Worm (Caenorhabditis elegans): ENCODE results near the gene alr-1.

Gene alr-1

ce11 chrX:11125520-11125919 lies at the start of gene alr-1:
TSS of gene alr-1 (minus strand) at chrX:11125620.
- TF ChIP-seq T22C8.4 (GFP tag; IDR thresholded peaks at IDR 0.05) (no peak), ztf-29 (GFP tag; IDR thresholded peaks at IDR 0.05) (no peak), med-1 (GFP tag; optimal IDR thresholded peaks at IDR 0.05; ENCODE audit: insufficient read depth) (no peak), cog-1 (tag; optimal IDR thresholded peaks at IDR 0.05) (no peak), klf-2 (GFP tag; conservative IDR thresholded peaks at IDR 0.05) (no peak), tab-1 (GFP tag; IDR thresholded peaks at IDR 0.05) (no peak), ref-1 (GFP tag; conservative IDR thresholded peaks at IDR 0.05) (no peak), flt-1 (GFP tag; IDR thresholded peaks at IDR 0.05) (no peak), ztf-23 (GFP tag; IDR thresholded peaks at IDR 0.05) (no peak)

- TF ChIP-seq tab-1 (GFP tag; IDR thresholded peaks at IDR 0.05) (no peak), cog-1 (tag; optimal IDR thresholded peaks at IDR 0.05) (no peak), T22C8.4 (GFP tag; IDR thresholded peaks at IDR 0.05) (no peak), ref-1 (GFP tag; conservative IDR thresholded peaks at IDR 0.05) (no peak), ztf-29 (GFP tag; IDR thresholded peaks at IDR 0.05) (no peak), klf-2 (GFP tag; conservative IDR thresholded peaks at IDR 0.05) (no peak)
Observed at ce11 chrX:11162778-11163584, 37.6 kb upstream of the alr-1 start.

ce11 chrX:11160537-11160936 lies 35.1 kb upstream of the alr-1 start, which contains the start of gene C05C9.1:
TSS of gene C05C9.1 (plus strand) at chrX:11160837.
- TF ChIP-seq cog-1 (tag; optimal IDR thresholded peaks at IDR 0.05) = no peak
- TF ChIP-seq T22C8.4 (GFP tag; IDR thresholded peaks at IDR 0.05) = no peak
- no peak for TF ChIP-seq med-1 (GFP tag; optimal IDR thresholded peaks at IDR 0.05; ENCODE audit: insufficient read depth)
- no peak for TF ChIP-seq ztf-23 (GFP tag; IDR thresholded peaks at IDR 0.05)
- TF ChIP-seq flt-1 (GFP tag; IDR thresholded peaks at IDR 0.05) = no peak
- TF ChIP-seq ztf-29 (GFP tag; IDR thresholded peaks at IDR 0.05) = no peak

ce11 chrX:11152720-11153119 lies 27.3 kb upstream of the alr-1 start, which contains the start of the genes C05C9.3 and C05C9.2:
TSS of gene C05C9.3 (minus strand) at chrX:11152820.
TSS of gene C05C9.2 (plus strand) at chrX:11153065.
- TF ChIP-seq cog-1 (tag; optimal IDR thresholded peaks at IDR 0.05) = no peak
- no peak for TF ChIP-seq med-1 (GFP tag; optimal IDR thresholded peaks at IDR 0.05; ENCODE audit: insufficient read depth)

- no peak for TF ChIP-seq ztf-29 (GFP tag; IDR thresholded peaks at IDR 0.05)
- no peak for TF ChIP-seq cog-1 (tag; optimal IDR thresholded peaks at IDR 0.05)
- no peak for TF ChIP-seq klf-2 (GFP tag; conservative IDR thresholded peaks at IDR 0.05)
- TF ChIP-seq ref-1 (GFP tag; conservative IDR thresholded peaks at IDR 0.05) = no peak
- TF ChIP-seq flt-1 (GFP tag; IDR thresholded peaks at IDR 0.05) = no peak
- no peak for TF ChIP-seq ztf-23 (GFP tag; IDR thresholded peaks at IDR 0.05)
- no peak for TF ChIP-seq tab-1 (GFP tag; IDR thresholded peaks at IDR 0.05)
- no peak for TF ChIP-seq med-1 (GFP tag; optimal IDR thresholded peaks at IDR 0.05; ENCODE audit: insufficient read depth)
- no peak for TF ChIP-seq T22C8.4 (GFP tag; IDR thresholded peaks at IDR 0.05)
Observed at ce11 chrX:11151494-11151893, 26.1 kb upstream of the alr-1 start.

ce11 chrX:11137632-11138031 lies 12.2 kb upstream of the alr-1 start:
- no peak for TF ChIP-seq ztf-29 (GFP tag; IDR thresholded peaks at IDR 0.05)
- no peak for TF ChIP-seq T22C8.4 (GFP tag; IDR thresholded peaks at IDR 0.05)
- TF ChIP-seq med-1 (GFP tag; optimal IDR thresholded peaks at IDR 0.05; ENCODE audit: insufficient read depth) = no peak

- TF ChIP-seq T22C8.4 (GFP tag; IDR thresholded peaks at IDR 0.05) (no peak), ztf-29 (GFP tag; IDR thresholded peaks at IDR 0.05) (no peak), cog-1 (tag; optimal IDR thresholded peaks at IDR 0.05) (no peak), ztf-23 (GFP tag; IDR thresholded peaks at IDR 0.05) (no peak), flt-1 (GFP tag; IDR thresholded peaks at IDR 0.05) (no peak), med-1 (GFP tag; optimal IDR thresholded peaks at IDR 0.05; ENCODE audit: insufficient read depth) (no peak), klf-2 (GFP tag; conservative IDR thresholded peaks at IDR 0.05) (no peak), tab-1 (GFP tag; IDR thresholded peaks at IDR 0.05) (no peak)
Observed at ce11 chrX:11136988-11137387, 11.6 kb upstream of the alr-1 start.

ce11 chrX:11134750-11135394 lies 9.5 kb upstream of the alr-1 start:
- TF ChIP-seq tab-1 (GFP tag; IDR thresholded peaks at IDR 0.05) (no peak), med-1 (GFP tag; optimal IDR thresholded peaks at IDR 0.05; ENCODE audit: insufficient read depth) (no peak), klf-2 (GFP tag; conservative IDR thresholded peaks at IDR 0.05) (no peak), ztf-23 (GFP tag; IDR thresholded peaks at IDR 0.05) (no peak), flt-1 (GFP tag; IDR thresholded peaks at IDR 0.05) (no peak)

- TF ChIP-seq tab-1 (GFP tag; IDR thresholded peaks at IDR 0.05) (no peak), ztf-23 (GFP tag; IDR thresholded peaks at IDR 0.05) (no peak), med-1 (GFP tag; optimal IDR thresholded peaks at IDR 0.05; ENCODE audit: insufficient read depth) (no peak), T22C8.4 (GFP tag; IDR thresholded peaks at IDR 0.05) (no peak), cog-1 (tag; optimal IDR thresholded peaks at IDR 0.05) (no peak), flt-1 (GFP tag; IDR thresholded peaks at IDR 0.05) (no peak), ref-1 (GFP tag; conservative IDR thresholded peaks at IDR 0.05) (no peak), ztf-29 (GFP tag; IDR thresholded peaks at IDR 0.05) (no peak), klf-2 (GFP tag; conservative IDR thresholded peaks at IDR 0.05) (no peak)
Observed at ce11 chrX:11132260-11132659, 6.8 kb upstream of the alr-1 start.

ce11 chrX:11126259-11126658 lies 839 bp upstream of the alr-1 start:
- no peak for TF ChIP-seq flt-1 (GFP tag; IDR thresholded peaks at IDR 0.05)
- TF ChIP-seq ref-1 (GFP tag; conservative IDR thresholded peaks at IDR 0.05) = no peak
- TF ChIP-seq cog-1 (tag; optimal IDR thresholded peaks at IDR 0.05) = no peak
- TF ChIP-seq med-1 (GFP tag; optimal IDR thresholded peaks at IDR 0.05; ENCODE audit: insufficient read depth) = no peak
- TF ChIP-seq T22C8.4 (GFP tag; IDR thresholded peaks at IDR 0.05) = no peak
- no peak for TF ChIP-seq ztf-29 (GFP tag; IDR thresholded peaks at IDR 0.05)
- TF ChIP-seq ztf-23 (GFP tag; IDR thresholded peaks at IDR 0.05) = no peak
- no peak for TF ChIP-seq tab-1 (GFP tag; IDR thresholded peaks at IDR 0.05)
- TF ChIP-seq klf-2 (GFP tag; conservative IDR thresholded peaks at IDR 0.05) = no peak
